Fruit fly (Drosophila melanogaster): ENCODE measurements around the gene rut.

The rut gene

DNA sequence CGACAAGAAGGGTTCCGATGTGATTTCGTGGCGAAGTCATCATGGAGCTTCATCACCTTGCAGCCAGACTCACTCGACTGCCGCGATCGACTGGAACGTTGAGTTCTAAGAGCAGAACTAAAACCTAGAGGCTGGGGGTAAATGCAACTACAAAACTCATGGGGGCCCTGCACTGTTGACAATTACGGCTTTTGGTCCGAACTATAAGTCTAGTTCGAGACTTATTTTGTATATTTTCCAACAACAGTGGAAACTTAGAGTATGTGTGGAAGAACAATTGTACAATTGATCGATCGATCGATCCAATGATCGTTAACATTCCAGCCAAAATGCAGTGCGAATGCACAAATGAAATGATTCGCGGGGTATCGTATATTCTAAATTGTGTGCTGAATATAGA, 30.4 kb upstream of the rut start, which contains the start of gene CG9519:
TSS of gene CG9519 (minus strand) at position 101 of the 400 bp plus-strand sequence.
- TF ChIP-seq cic (GFP tag; optimal IDR thresholded peaks at IDR 0.05) (no peak), kay (GFP tag; ENCODE audit: borderline replicate concordance) (peak; percentile 11)

DNA sequence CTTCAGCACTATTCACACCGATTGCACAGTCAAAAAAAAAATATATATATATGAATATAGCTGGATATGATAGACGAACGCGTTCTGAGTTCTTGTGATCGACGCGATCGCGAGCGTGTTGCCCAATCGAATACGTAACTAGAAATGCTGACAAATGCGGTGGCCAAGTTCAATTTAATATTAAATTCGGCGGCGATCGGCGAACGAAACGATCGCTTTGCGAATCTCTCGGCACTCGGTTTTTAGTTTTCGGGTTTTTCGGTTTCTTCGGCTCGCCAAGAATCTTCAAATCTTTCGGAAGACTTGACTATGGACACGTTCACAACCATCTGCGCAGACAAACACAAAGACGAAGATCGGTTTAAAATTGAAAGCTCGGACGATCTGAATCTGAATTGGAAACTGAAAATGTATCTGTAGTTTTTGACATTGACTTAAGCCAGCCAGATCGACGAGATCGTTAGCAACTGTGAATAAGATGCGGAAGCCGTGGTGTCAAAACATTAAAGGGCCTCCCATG, 27.3 kb upstream of the rut start, which contains the start of gene CG9521:
TSS of gene CG9521 (minus strand) at position 117 of the 520 bp plus-strand sequence.
- TF ChIP-seq CG7045 (GFP tag; optimal IDR thresholded peaks at IDR 0.05) (no peak), Mnt (GFP tag; optimal IDR thresholded peaks at IDR 0.05) (no peak)

DNA sequence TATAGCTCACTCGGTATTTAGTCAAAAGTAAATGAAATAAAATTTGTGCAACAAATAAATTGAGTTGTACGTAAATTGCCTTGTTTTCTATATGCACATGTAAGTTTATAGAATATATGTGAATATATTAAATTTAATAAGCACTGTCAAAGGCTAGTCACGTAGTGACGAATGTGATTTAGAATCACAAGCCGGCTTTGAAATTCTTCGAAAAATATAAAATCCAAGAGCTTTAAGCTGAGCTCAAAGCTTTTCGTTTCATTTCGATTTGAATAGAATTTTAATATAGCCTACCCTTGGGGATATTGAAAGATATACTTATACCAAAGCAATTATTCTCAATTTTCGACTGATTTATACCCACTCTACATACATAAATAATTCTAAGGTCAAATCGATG, 24.2 kb upstream of the rut start:
- TF ChIP-seq kay (GFP tag; ENCODE audit: borderline replicate concordance) (peak; percentile 81), Clk (GFP tag; optimal IDR thresholded peaks at IDR 0.05) (no peak)

DNA sequence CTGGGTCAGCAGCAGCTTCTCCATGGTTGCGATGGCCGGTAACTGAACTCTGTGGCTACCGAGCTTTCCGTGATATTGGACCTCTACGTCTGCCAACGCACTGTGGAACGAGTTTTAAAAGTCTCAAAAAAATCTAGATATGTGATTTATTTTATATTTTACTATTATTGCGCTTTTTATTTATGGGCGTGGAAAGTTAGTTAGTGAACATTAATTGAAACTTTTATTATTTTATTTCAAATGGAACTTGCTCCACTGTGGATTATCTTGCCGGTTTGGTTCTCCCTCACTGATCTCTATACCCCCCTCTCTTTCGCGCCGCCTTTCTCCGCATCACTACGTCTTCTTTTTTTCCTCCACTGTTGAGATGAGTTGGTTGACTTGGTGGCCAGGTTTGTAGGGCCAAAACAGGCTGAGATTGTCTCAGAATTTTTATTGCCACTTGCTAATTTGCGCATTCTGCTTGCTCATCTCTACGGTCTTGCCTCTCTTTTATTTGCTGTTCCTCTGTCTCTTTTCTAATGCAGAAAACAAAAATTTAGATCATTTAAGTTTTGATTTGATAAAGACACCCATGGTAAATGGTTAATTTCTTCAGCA, 23.0 kb upstream of the rut start, which contains the start of gene CG9522:
TSS of gene CG9522 (minus strand) at position 54 of the 600 bp plus-strand sequence.
- TF ChIP-seq CG12768 (GFP tag; optimal IDR thresholded peaks at IDR 0.05) (no peak), Clk (GFP tag; optimal IDR thresholded peaks at IDR 0.05) (no peak), CG5204 (GFP tag; optimal IDR thresholded peaks at IDR 0.05) (no peak), cic (GFP tag; optimal IDR thresholded peaks at IDR 0.05) (no peak), Crg-1 (GFP tag; optimal IDR thresholded peaks at IDR 0.05) (no peak)

DNA sequence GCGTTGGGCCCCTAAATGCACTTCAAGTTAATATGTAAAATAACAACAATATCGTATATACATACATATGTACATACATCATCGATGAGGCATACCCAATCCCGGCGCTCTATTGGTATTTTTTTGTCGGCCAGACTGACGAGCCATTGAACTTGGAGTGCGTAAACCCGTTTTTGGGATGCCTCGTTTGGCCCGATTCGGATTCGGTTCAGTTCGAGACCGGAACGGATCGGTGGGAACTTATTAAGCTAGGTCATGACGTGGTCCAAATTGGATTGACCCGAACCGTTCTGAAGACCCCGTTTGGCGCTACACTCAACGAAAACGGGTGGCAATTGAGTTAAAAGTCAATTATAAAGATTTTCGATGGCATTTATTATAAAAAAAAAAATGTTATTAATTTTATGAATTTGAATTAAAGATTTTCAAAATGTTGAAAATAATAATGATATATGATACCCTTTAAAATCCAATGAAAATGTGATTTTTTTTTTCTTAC, 20.3 kb upstream of the rut start:
- TF ChIP-seq CG33017 (tag; optimal IDR thresholded peaks at IDR 0.05) = no peak
- no peak for TF ChIP-seq tj (GFP tag; optimal IDR thresholded peaks at IDR 0.05)
- TF ChIP-seq CG5204 (GFP tag; optimal IDR thresholded peaks at IDR 0.05) = no peak
- no peak for TF ChIP-seq Hr96 (GFP tag; optimal IDR thresholded peaks at IDR 0.05)
- no peak for TF ChIP-seq toe (GFP tag; optimal IDR thresholded peaks at IDR 0.05)
- no peak for TF ChIP-seq Crg-1 (GFP tag; optimal IDR thresholded peaks at IDR 0.05)
- no peak for TF ChIP-seq cnc (optimal IDR thresholded peaks at IDR 0.05)
- no peak for TF ChIP-seq CG1620 (GFP tag; optimal IDR thresholded peaks at IDR 0.05)
- no peak for TF ChIP-seq cic (GFP tag; optimal IDR thresholded peaks at IDR 0.05)
- TF ChIP-seq CG14711 (tag; optimal IDR thresholded peaks at IDR 0.05) = no peak
- no peak for TF ChIP-seq bab1 (GFP tag; optimal IDR thresholded peaks at IDR 0.05)
- TF ChIP-seq pad (GFP tag; optimal IDR thresholded peaks at IDR 0.05) = no peak
- TF ChIP-seq CG11617 (GFP tag; optimal IDR thresholded peaks at IDR 0.05) = no peak
- TF ChIP-seq CG12768 (GFP tag; optimal IDR thresholded peaks at IDR 0.05) = no peak
- TF ChIP-seq CG7101 (tag; optimal IDR thresholded peaks at IDR 0.05) = no peak
- no peak for TF ChIP-seq kay (GFP tag; ENCODE audit: borderline replicate concordance)
- no peak for TF ChIP-seq Mnt (GFP tag; optimal IDR thresholded peaks at IDR 0.05)
- no peak for TF ChIP-seq CG7045 (GFP tag; optimal IDR thresholded peaks at IDR 0.05)
- no peak for TF ChIP-seq Clk (GFP tag; optimal IDR thresholded peaks at IDR 0.05)
- no peak for TF ChIP-seq ovo (GFP tag; optimal IDR thresholded peaks at IDR 0.05)

DNA sequence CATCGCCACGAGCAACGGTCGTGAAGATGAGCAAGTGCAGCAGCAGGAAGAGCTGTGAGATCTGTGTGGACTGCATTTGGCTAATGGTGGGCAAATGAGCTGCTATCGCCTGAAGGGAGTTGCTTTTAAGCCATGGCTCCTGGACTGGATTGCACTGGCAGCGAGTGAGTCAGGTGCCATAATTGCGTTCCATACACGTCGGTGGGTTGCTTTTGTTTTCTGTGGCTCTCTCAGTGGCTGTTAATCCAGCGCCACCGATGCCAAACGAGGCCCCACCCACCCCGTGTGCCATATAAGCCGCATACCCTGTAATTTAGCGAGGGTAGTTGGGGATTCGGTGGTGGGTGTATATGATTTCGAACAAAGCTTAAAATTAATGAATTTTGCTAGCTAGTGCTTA, 18.8 kb upstream of the rut start, which contains the start of gene CG12539:
TSS of gene CG12539 (minus strand) at position 101 of the 400 bp plus-strand sequence.
- TF ChIP-seq CG1620 (GFP tag; optimal IDR thresholded peaks at IDR 0.05) (no peak), tj (GFP tag; optimal IDR thresholded peaks at IDR 0.05) (no peak), Crg-1 (GFP tag; optimal IDR thresholded peaks at IDR 0.05) (no peak), cic (GFP tag; optimal IDR thresholded peaks at IDR 0.05) (no peak), CG12768 (GFP tag; optimal IDR thresholded peaks at IDR 0.05) (no peak), CG33017 (tag; optimal IDR thresholded peaks at IDR 0.05) (no peak), CG7045 (GFP tag; optimal IDR thresholded peaks at IDR 0.05) (no peak), toe (GFP tag; optimal IDR thresholded peaks at IDR 0.05) (no peak), cnc (optimal IDR thresholded peaks at IDR 0.05) (no peak), Hr96 (GFP tag; optimal IDR thresholded peaks at IDR 0.05) (no peak), kay (GFP tag; ENCODE audit: borderline replicate concordance) (no peak), Clk (GFP tag; optimal IDR thresholded peaks at IDR 0.05) (no peak), CG11617 (GFP tag; optimal IDR thresholded peaks at IDR 0.05) (no peak), Mnt (GFP tag; optimal IDR thresholded peaks at IDR 0.05) (no peak), CG7101 (tag; optimal IDR thresholded peaks at IDR 0.05) (no peak), ovo (GFP tag; optimal IDR thresholded peaks at IDR 0.05) (no peak)

- TF ChIP-seq Crg-1 (GFP tag; optimal IDR thresholded peaks at IDR 0.05) (no peak), CG12768 (GFP tag; optimal IDR thresholded peaks at IDR 0.05) (no peak), ovo (GFP tag; optimal IDR thresholded peaks at IDR 0.05) (no peak), cic (GFP tag; optimal IDR thresholded peaks at IDR 0.05) (no peak), CG11617 (GFP tag; optimal IDR thresholded peaks at IDR 0.05) (no peak), CG5204 (GFP tag; optimal IDR thresholded peaks at IDR 0.05) (no peak), bab1 (GFP tag; optimal IDR thresholded peaks at IDR 0.05) (no peak), CG1620 (GFP tag; optimal IDR thresholded peaks at IDR 0.05) (no peak), CG33017 (tag; optimal IDR thresholded peaks at IDR 0.05) (no peak), cnc (optimal IDR thresholded peaks at IDR 0.05) (no peak)
Observed at dm6 chrX:14841893-14842505, 16.1 kb upstream of the rut start.

All from whole organism, adult.